Worm (Caenorhabditis elegans) whole organism, mixed stage, embryonic: Measurements from ENCODE around the gene C15C7.4.

Experiments used
- ceh-43 ChIP-seq: fragments of 200-800 bp; sonication (Bioruptor generic); optimal IDR thresholded peaks from 2 replicates; lab custom pipeline; 2018; ENCODE audit warnings: mild to moderate bottlenecking, missing genetic modification characterization, moderate library complexity, missing compliant biosample characterization
- ces-1 ChIP-seq: fragments of 150-350 bp; optimal IDR thresholded peaks from 2 replicates; lab custom pipeline; 2014; ENCODE audit warnings: missing biosample characterization, missing genetic modification reagents, missing genetic modification characterization
- elt-1 ChIP-seq: sonication (generic microtip); optimal IDR thresholded peaks from 2 replicates; lab custom pipeline; 2017; ENCODE audit warnings: missing genetic modification characterization, mild to moderate bottlenecking, missing compliant biosample characterization, antibody characterized with exemption, moderate library complexity, borderline replicate concordance; ENCODE audit not compliant: insufficient read depth
- lin-13 ChIP-seq: fragments of 150-350 bp; optimal IDR thresholded peaks from 2 replicates; lab custom pipeline; 2014; ENCODE audit warnings: missing biosample characterization, missing genetic modification characterization
- mep-1 ChIP-seq: fragments of 150-350 bp; optimal IDR thresholded peaks from 2 replicates; lab custom pipeline; 2017; ENCODE audit warnings: missing biosample characterization, missing genetic modification reagents, missing genetic modification characterization, inconsistent platforms
- nhr-237 ChIP-seq: fragments of 150-350 bp; optimal IDR thresholded peaks from 2 replicates; lab custom pipeline; 2014; ENCODE audit warnings: missing biosample characterization, missing genetic modification characterization
- pha-4 ChIP-seq: fragments of 150-350 bp; optimal IDR thresholded peaks from 2 replicates; lab custom pipeline; 2018; ENCODE audit warnings: missing biosample characterization, missing genetic modification reagents, missing genetic modification characterization
- sptf-1 ChIP-seq: sonication (generic microtip); optimal IDR thresholded peaks from 2 replicates; lab custom pipeline; 2017; ENCODE audit warnings: mild to moderate bottlenecking, missing genetic modification characterization, moderate library complexity, missing compliant biosample characterization
- ztf-11 ChIP-seq: fragments of 150-350 bp; optimal IDR thresholded peaks from 2 replicates; lab custom pipeline; 2014; ENCODE audit warnings: missing biosample characterization, missing genetic modification characterization

DNA sequence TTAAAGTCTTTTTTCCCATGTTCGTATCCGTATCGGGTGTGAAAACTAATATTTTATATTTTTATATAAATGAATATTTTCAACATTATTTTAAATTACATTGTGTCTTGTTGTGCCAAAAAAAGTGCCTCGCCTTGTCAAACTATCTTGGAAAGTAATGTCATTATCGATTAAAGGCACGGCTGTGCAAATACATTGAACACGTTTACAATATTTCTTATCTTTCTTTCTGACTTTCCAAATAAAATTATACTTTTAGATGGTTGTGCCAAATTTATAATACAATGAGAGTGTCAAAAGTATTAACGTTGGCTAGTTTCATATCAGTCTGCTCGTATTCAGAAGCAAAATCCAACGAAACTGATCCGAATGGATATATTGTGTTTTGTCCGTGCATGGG is 20.2 kb downstream of the C15C7.4 start, which contains the start of gene pfut-1:
- no peak for TF ChIP-seq nhr-237 (tag; lab: Kevin White, UChicago)
- no peak for TF ChIP-seq pha-4 (tag; lab: Kevin White, UChicago)
- TF ChIP-seq mep-1 (tag; lab: Kevin White, UChicago): no peak
- TF ChIP-seq ces-1: no peak
- no peak for TF ChIP-seq ceh-43
- no peak for TF ChIP-seq elt-1 (tag; lab: Kevin White, UChicago)
- no peak for TF ChIP-seq sptf-1 (tag; lab: Kevin White, UChicago)
- no peak for TF ChIP-seq lin-13 (tag; lab: Kevin White, UChicago)
- no peak for TF ChIP-seq ztf-11 (tag; lab: Kevin White, UChicago)
